Worm (Caenorhabditis elegans) whole organism, young adult: ENCODE results near the gene nep-12.

Experiments used
- B0261.1 ChIP-seq: sonication (generic microtip); optimal IDR thresholded peaks from 2 replicates; lab custom pipeline; 2016; ENCODE audit warnings: mild to moderate bottlenecking, missing genetic modification characterization, moderate library complexity, missing compliant biosample characterization
- B0336.3 ChIP-seq: fragments of 200-800 bp; sonication (Bioruptor generic); IDR thresholded peaks from 2 replicates; pipeline ENCODE4 v1.3.6; 2022; ENCODE audit warnings: missing genetic modification characterization, missing compliant biosample characterization
- C17E4.6 ChIP-seq: fragments of 200-800 bp; sonication (Bioruptor generic); IDR thresholded peaks from 2 replicates; pipeline ENCODE4 v1.3.6; 2022; ENCODE audit warnings: missing genetic modification reagents, missing genetic modification characterization, missing compliant biosample characterization
- F22D6.2 ChIP-seq: sonication (generic microtip); optimal IDR thresholded peaks from 2 replicates; lab custom pipeline; 2016; ENCODE audit warnings: mild to moderate bottlenecking, missing genetic modification characterization, missing compliant biosample characterization
- F57C9.4 ChIP-seq: sonication (generic microtip); optimal IDR thresholded peaks from 2 replicates; lab custom pipeline; 2017; ENCODE audit warnings: mild to moderate bottlenecking, missing genetic modification characterization, missing compliant biosample characterization
- T07F8.4 ChIP-seq: sonication (generic microtip); optimal IDR thresholded peaks from 2 replicates; lab custom pipeline; 2016; ENCODE audit warnings: mild to moderate bottlenecking, missing genetic modification characterization, moderate library complexity, missing compliant biosample characterization
- Y67H2A.10 ChIP-seq: fragments of 200-800 bp; sonication (Bioruptor generic); conservative IDR thresholded peaks from 2 replicates; pipeline ENCODE4 v1.3.6; 2022; ENCODE audit warnings: missing genetic modification reagents, missing genetic modification characterization, missing compliant biosample characterization
- attf-6 ChIP-seq: fragments of 200-800 bp; sonication (Bioruptor generic); IDR thresholded peaks from 2 replicates; pipeline ENCODE4 v1.3.6; 2022; ENCODE audit warnings: missing genetic modification reagents, missing genetic modification characterization, missing compliant biosample characterization
- ccch-3 ChIP-seq: fragments of 200-800 bp; sonication (Bioruptor generic); optimal IDR thresholded peaks from 2 replicates; lab custom pipeline; 2018; ENCODE audit warnings: mild to moderate bottlenecking, missing genetic modification characterization, missing compliant biosample characterization
- cebp-2 ChIP-seq: fragments of 200-800 bp; sonication (Bioruptor generic); IDR thresholded peaks from 2 replicates; pipeline ENCODE4 v1.3.6; 2022; ENCODE audit warnings: missing genetic modification characterization, missing compliant biosample characterization
- chd-7 ChIP-seq: sonication (generic microtip); optimal IDR thresholded peaks from 2 replicates; lab custom pipeline; 2016; ENCODE audit warnings: mild to moderate bottlenecking, missing genetic modification characterization, moderate library complexity, missing compliant biosample characterization
- efl-1 ChIP-seq: fragments of 150-350 bp; optimal IDR thresholded peaks from 2 replicates; lab custom pipeline; 2014; ENCODE audit warnings: missing biosample characterization, missing genetic modification reagents, missing genetic modification characterization
- hlh-12 ChIP-seq: sonication (generic microtip); optimal IDR thresholded peaks from 2 replicates; lab custom pipeline; 2016; ENCODE audit warnings: missing genetic modification characterization, missing compliant biosample characterization
- hmg-20 ChIP-seq: fragments of 200-800 bp; sonication (Bioruptor generic); IDR thresholded peaks from 2 replicates; pipeline ENCODE4 v1.3.6; 2022; ENCODE audit warnings: missing genetic modification reagents, missing genetic modification characterization, missing compliant biosample characterization
- hrde-1 ChIP-seq: sonication (generic microtip); optimal IDR thresholded peaks from 2 replicates; lab custom pipeline; 2016; ENCODE audit warnings: missing genetic modification characterization, mild to moderate bottlenecking, missing compliant biosample characterization, moderate library complexity, missing genotype, missing genetic modification reagents, borderline replicate concordance
- hsf-1 ChIP-seq: fragments of 200-800 bp; sonication (Bioruptor generic); IDR thresholded peaks from 2 replicates; pipeline ENCODE4 v1.3.6; 2022; ENCODE audit warnings: missing genetic modification reagents, missing genetic modification characterization, missing compliant biosample characterization
- lin-35 ChIP-seq, 3 experiments: fragments of 150-350 bp in 2 of 3; sonication (generic microtip) in 1 of 3; optimal IDR thresholded peaks; 2 replicates each; lab custom pipeline; 2014 to 2018; ENCODE audit warnings: missing biosample characterization in 3 of 3, missing genetic modification characterization in 3 of 3, missing genetic modification reagents in 3 of 3
- lin-40 ChIP-seq: sonication (generic microtip); optimal IDR thresholded peaks from 2 replicates; lab custom pipeline; 2016; ENCODE audit warnings: missing genetic modification characterization, mild to moderate bottlenecking, missing compliant biosample characterization, missing genotype, missing genetic modification reagents
- lsl-1 ChIP-seq: fragments of 200-800 bp; sonication (Bioruptor generic); optimal IDR thresholded peaks from 2 replicates; lab custom pipeline; 2018; ENCODE audit warnings: mild to moderate bottlenecking, missing genetic modification characterization, moderate library complexity, missing compliant biosample characterization
- madf-10 ChIP-seq: sonication (generic microtip); optimal IDR thresholded peaks from 2 replicates; lab custom pipeline; 2016; ENCODE audit warnings: mild to moderate bottlenecking, missing genetic modification characterization, missing compliant biosample characterization
- madf-6 ChIP-seq: fragments of 200-800 bp; sonication (Bioruptor generic); IDR thresholded peaks from 2 replicates; pipeline ENCODE4 v1.3.6; 2022; ENCODE audit warnings: missing genetic modification reagents, missing genetic modification characterization, missing compliant biosample characterization
- mxl-1 ChIP-seq: sonication (generic microtip); optimal IDR thresholded peaks from 2 replicates; lab custom pipeline; 2016; ENCODE audit warnings: missing genetic modification characterization, missing compliant biosample characterization
- nfyb-1 ChIP-seq: fragments of 200-800 bp; sonication (Bioruptor generic); IDR thresholded peaks from 2 replicates; pipeline ENCODE4 v1.3.6; 2022; ENCODE audit warnings: missing genetic modification reagents, missing genetic modification characterization, missing compliant biosample characterization
- nhr-120 ChIP-seq: fragments of 200-800 bp; sonication (Bioruptor generic); IDR thresholded peaks from 2 replicates; pipeline ENCODE4 v1.3.6; 2022; ENCODE audit warnings: missing genetic modification characterization, missing compliant biosample characterization
- nhr-27 ChIP-seq: fragments of 200-800 bp; sonication (Bioruptor generic); optimal IDR thresholded peaks from 2 replicates; lab custom pipeline; 2018; ENCODE audit warnings: mild to moderate bottlenecking, missing genetic modification characterization, moderate library complexity, missing compliant biosample characterization
- nhr-80 ChIP-seq: sonication (generic microtip); optimal IDR thresholded peaks from 2 replicates; lab custom pipeline; 2016; ENCODE audit warnings: missing genetic modification characterization, missing compliant biosample characterization
- rpc-1 ChIP-seq, 2 experiments: fragments of 150-350 bp in 1 of 2; sonication (generic microtip) in 1 of 2; optimal IDR thresholded peaks; 2 replicates each; lab custom pipeline; 2014 to 2018; ENCODE audit warnings: missing biosample characterization in 1 of 2, missing genetic modification characterization in 1 of 2, missing genetic modification reagents in 1 of 2, missing genotype in 1 of 2
- sea-2 ChIP-seq: fragments of 200-800 bp; sonication (Bioruptor generic); IDR thresholded peaks from 2 replicates; pipeline ENCODE4 v1.3.6; 2022; ENCODE audit warnings: missing genetic modification characterization, missing compliant biosample characterization
- somi-1 ChIP-seq: fragments of 200-800 bp; sonication (Bioruptor generic); optimal IDR thresholded peaks from 2 replicates; lab custom pipeline; 2018; ENCODE audit warnings: mild to moderate bottlenecking, missing genetic modification characterization, missing compliant biosample characterization
- tbp1 ChIP-seq: fragments of 200-800 bp; sonication (Bioruptor generic); optimal IDR thresholded peaks from 2 replicates; lab custom pipeline; 2018; ENCODE audit warnings: mild to moderate bottlenecking, missing genetic modification characterization, missing compliant biosample characterization
- tbx-9 ChIP-seq: sonication (generic microtip); optimal IDR thresholded peaks from 2 replicates; lab custom pipeline; 2016; ENCODE audit warnings: borderline replicate concordance, missing genetic modification characterization, inconsistent platforms, missing compliant biosample characterization
- tlf-1 ChIP-seq: fragments of 200-800 bp; sonication (Bioruptor generic); optimal IDR thresholded peaks from 2 replicates; lab custom pipeline; 2018; ENCODE audit warnings: mild to moderate bottlenecking, missing genetic modification characterization, missing compliant biosample characterization
- xnd-1 ChIP-seq: sonication (generic microtip); optimal IDR thresholded peaks from 2 replicates; lab custom pipeline; 2016; ENCODE audit warnings: missing genotype, missing genetic modification reagents, missing genetic modification characterization, missing compliant biosample characterization
- zfh-2 ChIP-seq: fragments of 200-800 bp; sonication (Bioruptor generic); conservative IDR thresholded peaks from 2 replicates; pipeline ENCODE4 v1.3.6; 2022; ENCODE audit warnings: missing genetic modification reagents, missing genetic modification characterization, missing compliant biosample characterization
- ztf-22 ChIP-seq: fragments of 200-800 bp; sonication (Bioruptor generic); optimal IDR thresholded peaks from 2 replicates; lab custom pipeline; 2018; ENCODE audit warnings: mild to moderate bottlenecking, missing genetic modification characterization, moderate library complexity, missing compliant biosample characterization
- ztf-26 ChIP-seq: sonication (generic microtip); optimal IDR thresholded peaks from 2 replicates; lab custom pipeline; 2017; ENCODE audit warnings: missing genetic modification characterization, missing compliant biosample characterization
- ztf-28 ChIP-seq: fragments of 200-800 bp; sonication (Bioruptor generic); IDR thresholded peaks from 2 replicates; pipeline ENCODE4 v1.3.6; 2022; ENCODE audit warnings: missing genetic modification reagents, missing genetic modification characterization, missing compliant biosample characterization

The nep-12 gene

ce11 chrII:4753133-4753532, 31.2 kb downstream of the nep-12 start, which contains the start of gene C27D9.1:
Gene C27D9.1, plus strand, starts transcription at chrII:4753413.
- no peak for TF ChIP-seq rpc-1 (optimal IDR thresholded peaks at IDR 0.05; lab: Kevin White, UChicago)
- TF ChIP-seq rpc-1 (tag; optimal IDR thresholded peaks at IDR 0.05; lab: Kevin White, UChicago), result no peak
- TF ChIP-seq B0336.3, result no peak
- TF ChIP-seq madf-6 (GFP tag; lab: Robert Waterston, UW), result peak; percentile 74
- peak; percentile 54 for TF ChIP-seq efl-1
- peak; percentile 33 for TF ChIP-seq xnd-1 (tag; lab: Kevin White, UChicago)
- TF ChIP-seq lsl-1 (GFP tag; lab: Kevin White, UChicago), result peak; percentile 2
- TF ChIP-seq zfh-2 (GFP tag; lab: Robert Waterston, UW), result no peak
- TF ChIP-seq, all 124 proteins: peak for 4

- TF ChIP-seq nhr-120 (GFP tag; lab: Robert Waterston, UW) (no peak), lsl-1 (GFP tag; lab: Kevin White, UChicago) (no peak), hrde-1 (tag; lab: Kevin White, UChicago) (no peak), efl-1 (no peak), sea-2 (GFP tag; lab: Robert Waterston, UW) (no peak), T07F8.4 (tag; lab: Kevin White, UChicago) (no peak), attf-6 (GFP tag; lab: Robert Waterston, UW) (no peak), madf-10 (no peak), ztf-28 (GFP tag; lab: Robert Waterston, UW) (no peak)
- TF ChIP-seq, all 124 proteins: peak for 0
These were observed 32.0 kb downstream of the nep-12 start, which contains the start of gene F41C3.1 for ce11 chrII:4752257-4752728. Gene F41C3.1, plus strand, starts transcription at chrII:4752307.

- TF ChIP-seq tbx-9 (tag; lab: Kevin White, UChicago) (no peak), C17E4.6 (GFP tag; lab: Robert Waterston, UW) (no peak), mxl-1 (tag; lab: Kevin White, UChicago) (no peak), ccch-3 (GFP tag; lab: Kevin White, UChicago) (no peak), lin-35 (GFP tag; optimal IDR thresholded peaks at IDR 0.05; lab: Kevin White, UChicago) (no peak), efl-1 (no peak), tbp1 (no peak), hlh-12 (no peak), F22D6.2 (tag; lab: Kevin White, UChicago) (no peak), F57C9.4 (tag; lab: Kevin White, UChicago) (no peak), tlf-1 (GFP tag; lab: Kevin White, UChicago) (no peak), nfyb-1 (no peak), nhr-80 (tag; lab: Kevin White, UChicago) (no peak), chd-7 (no peak), T07F8.4 (tag; lab: Kevin White, UChicago) (no peak), Y67H2A.10 (GFP tag; lab: Robert Waterston, UW) (no peak), nhr-27 (tag; lab: Kevin White, UChicago) (no peak), cebp-2 (GFP tag; lab: Robert Waterston, UW) (no peak), ztf-22 (GFP tag; lab: Kevin White, UChicago) (no peak)
These were observed 34.8 kb downstream of the nep-12 start, which contains the start of gene F41C3.2 for ce11 chrII:4749581-4749980. Gene F41C3.2, plus strand, starts transcription at chrII:4749968.

- TF ChIP-seq hsf-1 (GFP tag; lab: Robert Waterston, UW), result peak; percentile 77
- TF ChIP-seq B0261.1 (tag; lab: Kevin White, UChicago), result no peak
- TF ChIP-seq lin-40 (tag; lab: Kevin White, UChicago), result peak; percentile 22
- peak; percentile 55 for TF ChIP-seq ztf-26 (tag; lab: Kevin White, UChicago)
- TF ChIP-seq somi-1 (GFP tag; lab: Kevin White, UChicago), result peak; percentile 35
- TF ChIP-seq hmg-20 (GFP tag; lab: Robert Waterston, UW), result no peak
- TF ChIP-seq, all 124 proteins: peak for 4
These were observed 36.0 kb downstream of the nep-12 start for ce11 chrII:4748374-4748773.
